Worm (Caenorhabditis elegans): Measurements from ENCODE around the gene vmo-1.

DNA sequence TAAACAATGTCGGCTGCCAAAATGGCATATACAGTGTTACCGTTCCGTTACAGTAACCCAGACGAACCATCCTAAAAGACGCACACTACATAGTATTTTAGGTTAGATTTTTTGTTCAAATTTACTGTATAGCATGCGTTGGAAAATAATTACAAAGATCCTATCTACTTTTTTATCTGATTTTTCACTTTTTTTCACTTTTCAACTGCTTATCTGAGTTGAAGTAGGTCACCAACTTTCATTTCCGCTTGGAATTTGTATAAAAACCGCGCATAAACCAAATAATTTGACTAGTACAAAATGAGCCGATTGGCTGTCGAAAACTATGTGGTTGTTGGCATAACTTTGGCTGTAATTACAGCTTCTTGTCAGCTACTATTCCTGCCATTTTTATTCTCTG lies 46.9 kb upstream of the vmo-1 start, which contains the start of gene col-163:
- no peak for TF ChIP-seq ets-7 (tag; optimal IDR thresholded peaks at IDR 0.05)
- no peak for TF ChIP-seq hmbx-1 (tag; optimal IDR thresholded peaks at IDR 0.05)
- no peak for TF ChIP-seq flt-1 (GFP tag; IDR thresholded peaks at IDR 0.05)
- no peak for TF ChIP-seq aly-1 (tag; optimal IDR thresholded peaks at IDR 0.05)
- TF ChIP-seq hnd-1 (tag; optimal IDR thresholded peaks at IDR 0.05): no peak
- no peak for TF ChIP-seq tbx-11 (GFP tag; IDR thresholded peaks at IDR 0.05)
- TF ChIP-seq scrt-1 (GFP tag; IDR thresholded peaks at IDR 0.05): no peak
- TF ChIP-seq ceh-36 (tag; optimal IDR thresholded peaks at IDR 0.05): no peak
- TF ChIP-seq sea-1 (GFP tag; conservative IDR thresholded peaks at IDR 0.05): no peak

Data from whole organism, early embryonic.